Fruit fly (Drosophila melanogaster) whole organism, embryonic: ENCODE results near the gene Osi19.

Experiments used
- CG10431 ChIP-seq: fragments of 200-800 bp; sonication (Bioruptor generic); optimal IDR thresholded peaks from 3 replicates; lab custom pipeline; 2018; ENCODE audit warnings: missing biosample characterization, mild to moderate bottlenecking, missing genetic modification characterization
- CG11560 ChIP-seq: fragments of 200-800 bp; sonication (Bioruptor generic); IDR thresholded peaks from 3 replicates; pipeline ENCODE4 v1.3.6; 2022; ENCODE audit warnings: missing biosample characterization, missing genetic modification characterization
- CG13894 ChIP-seq: fragments of 200-800 bp; sonication (Bioruptor generic); optimal IDR thresholded peaks from 3 replicates; lab custom pipeline; 2018; ENCODE audit warnings: missing biosample characterization, mild to moderate bottlenecking, missing genetic modification characterization, moderate library complexity
- CG16779 ChIP-seq: fragments of 200-800 bp; sonication (Bioruptor generic); IDR thresholded peaks from 2 replicates; pipeline ENCODE4 v1.3.6; 2022; ENCODE audit warnings: missing biosample characterization, missing genetic modification characterization
- CG17186 ChIP-seq: fragments of 200-800 bp; sonication (Bioruptor generic); optimal IDR thresholded peaks from 3 replicates; lab custom pipeline; 2017; ENCODE audit warnings: missing biosample characterization, missing genetic modification reagents, missing genetic modification characterization
- CG17802 ChIP-seq: fragments of 200-800 bp; sonication (Bioruptor generic); optimal IDR thresholded peaks from 2 replicates; lab custom pipeline; 2018; ENCODE audit warnings: missing biosample characterization, mild to moderate bottlenecking, missing genetic modification characterization, moderate library complexity
- CG2199 ChIP-seq: fragments of 200-800 bp; sonication (Bioruptor generic); IDR thresholded peaks from 3 replicates; pipeline ENCODE4 v1.3.6; 2022; ENCODE audit warnings: missing biosample characterization, missing genetic modification characterization
- CG2712 ChIP-seq: fragments of 200-800 bp; optimal IDR thresholded peaks from 3 replicates; lab custom pipeline; 2019; ENCODE audit warnings: missing biosample characterization, mild to moderate bottlenecking, missing genetic modification characterization, moderate library complexity
- CG30020 ChIP-seq: fragments of 200-800 bp; optimal IDR thresholded peaks from 2 replicates; lab custom pipeline; 2019; ENCODE audit warnings: missing biosample characterization, mild to moderate bottlenecking, missing genetic modification characterization, moderate library complexity
- CG34224 ChIP-seq: fragments of 200-800 bp; sonication (Bioruptor generic); IDR thresholded peaks from 3 replicates; pipeline ENCODE4 v1.3.6; 2022; ENCODE audit warnings: missing biosample characterization, missing genetic modification characterization; ENCODE audit not compliant: partially characterized antibody
- CG3995 ChIP-seq: fragments of 200-800 bp; sonication (Bioruptor generic); optimal IDR thresholded peaks from 3 replicates; lab custom pipeline; 2016; ENCODE audit warnings: missing biosample characterization, missing genetic modification characterization
- CG4360 ChIP-seq: fragments of 200-800 bp; sonication (Bioruptor generic); IDR thresholded peaks from 2 replicates; pipeline ENCODE4 v1.3.6; 2022; ENCODE audit warnings: missing biosample characterization, missing genetic modification characterization
- CG4617 ChIP-seq: fragments of 200-800 bp; sonication (Bioruptor generic); optimal IDR thresholded peaks from 3 replicates; lab custom pipeline; 2016; ENCODE audit warnings: missing biosample characterization, missing genetic modification characterization, borderline replicate concordance
- CG6813 ChIP-seq: fragments of 200-800 bp; sonication (Bioruptor generic); optimal IDR thresholded peaks from 2 replicates; lab custom pipeline; 2017; ENCODE audit warnings: missing biosample characterization, missing genetic modification characterization, mild to moderate bottlenecking, moderate library complexity, missing genetic modification reagents
- CG7839 ChIP-seq: fragments of 200-800 bp; sonication (Bioruptor generic); optimal IDR thresholded peaks from 3 replicates; lab custom pipeline; 2018; ENCODE audit warnings: missing biosample characterization, mild to moderate bottlenecking, missing genetic modification characterization, moderate library complexity
- CG7963 ChIP-seq: fragments of 200-800 bp; sonication (Bioruptor generic); IDR thresholded peaks from 3 replicates; pipeline ENCODE4 v1.3.6; 2022; ENCODE audit warnings: missing biosample characterization, missing genetic modification characterization; ENCODE audit not compliant: partially characterized antibody
- CG8089 ChIP-seq: fragments of 200-800 bp; sonication (Bioruptor generic); optimal IDR thresholded peaks from 3 replicates; lab custom pipeline; 2016; ENCODE audit warnings: missing biosample characterization, missing genetic modification characterization
- CG8359 ChIP-seq: fragments of 200-800 bp; sonication (Bioruptor generic); optimal IDR thresholded peaks from 2 replicates; lab custom pipeline; 2017; ENCODE audit warnings: missing biosample characterization, mild to moderate bottlenecking, missing genetic modification characterization, borderline replicate concordance
- CG9437 ChIP-seq: fragments of 200-800 bp; sonication (Bioruptor generic); optimal IDR thresholded peaks from 2 replicates; lab custom pipeline; 2018; ENCODE audit warnings: missing biosample characterization, mild to moderate bottlenecking, missing genetic modification characterization
- CrebB ChIP-seq: fragments of 200-800 bp; sonication (Bioruptor generic); optimal IDR thresholded peaks from 3 replicates; lab custom pipeline; 2018; ENCODE audit warnings: missing biosample characterization, mild to moderate bottlenecking, missing genetic modification characterization
- Drgx ChIP-seq: fragments of 200-800 bp; sonication (Bioruptor generic); IDR thresholded peaks from 2 replicates; pipeline ENCODE4 v1.3.6; 2022; ENCODE audit warnings: missing biosample characterization, missing genetic modification characterization
- Elba2 ChIP-seq: fragments of 200-800 bp; sonication (Bioruptor generic); optimal IDR thresholded peaks from 3 replicates; lab custom pipeline; 2016; ENCODE audit warnings: missing biosample characterization, missing genetic modification characterization
- Ets97D ChIP-seq: fragments of 200-800 bp; sonication (Bioruptor generic); optimal IDR thresholded peaks from 3 replicates; lab custom pipeline; 2016; ENCODE audit warnings: missing biosample characterization, missing genetic modification characterization
- HLH3B ChIP-seq: fragments of 200-800 bp; sonication (Bioruptor generic); IDR thresholded peaks from 2 replicates; pipeline ENCODE4 v1.3.6; 2022; ENCODE audit warnings: missing biosample characterization, missing genetic modification characterization
- HLHmδ ChIP-seq: fragments of 200-800 bp; sonication (Bioruptor generic); optimal IDR thresholded peaks from 2 replicates; lab custom pipeline; 2018; ENCODE audit warnings: missing biosample characterization, mild to moderate bottlenecking, missing genetic modification characterization, moderate library complexity
- Hr39 ChIP-seq: fragments of >200 bp; optimal IDR thresholded peaks from 2 replicates; lab custom pipeline; 2017
- Jarid2 ChIP-seq: fragments of 200-800 bp; sonication (Bioruptor generic); optimal IDR thresholded peaks from 3 replicates; lab custom pipeline; 2017; ENCODE audit warnings: mild to moderate bottlenecking, missing biosample characterization, missing genetic modification reagents, missing genetic modification characterization
- MBD-R2 ChIP-seq: fragments of 200-800 bp; sonication (Bioruptor generic); IDR thresholded peaks from 2 replicates; pipeline ENCODE4 v1.3.6; 2022; ENCODE audit warnings: missing biosample characterization, missing genetic modification characterization
- MESR4 ChIP-seq: fragments of 200-800 bp; sonication (Bioruptor generic); optimal IDR thresholded peaks from 2 replicates; lab custom pipeline; 2018; ENCODE audit warnings: missing biosample characterization, mild to moderate bottlenecking, missing genetic modification characterization, moderate library complexity
- Med ChIP-seq: fragments of 200-800 bp; sonication (Bioruptor generic); peaks from one replicate; lab custom pipeline; 2016; ENCODE audit warnings: missing biosample characterization, missing genetic modification characterization, mild to moderate bottlenecking, inconsistent platforms, moderate library complexity
- Neu2 ChIP-seq: fragments of 200-800 bp; sonication (Bioruptor generic); optimal IDR thresholded peaks from 3 replicates; lab custom pipeline; 2016; ENCODE audit warnings: missing biosample characterization, missing genetic modification characterization, borderline replicate concordance
- Sin3A ChIP-seq: fragments of >200 bp; optimal IDR thresholded peaks from 2 replicates; lab custom pipeline; 2018
- br ChIP-seq: fragments of >200 bp; optimal IDR thresholded peaks from 2 replicates; lab custom pipeline; 2017
- cad ChIP-seq: fragments of >200 bp; optimal IDR thresholded peaks from 2 replicates; lab custom pipeline; 2017; ENCODE audit warnings: missing biosample characterization, missing genetic modification characterization
- chinmo ChIP-seq: fragments of 200-800 bp; sonication (Bioruptor generic); IDR thresholded peaks from 4 replicates; pipeline ENCODE4 v1.3.6; 2022; ENCODE audit warnings: missing biosample characterization, missing genetic modification characterization; ENCODE audit not compliant: partially characterized antibody
- dimm ChIP-seq: fragments of 200-800 bp; sonication (Bioruptor generic); IDR thresholded peaks from 2 replicates; pipeline ENCODE4 v1.3.6; 2022; ENCODE audit warnings: missing biosample characterization, missing genetic modification characterization
- gfzf ChIP-seq: fragments of 200-800 bp; sonication (Bioruptor generic); optimal IDR thresholded peaks from 2 replicates; lab custom pipeline; 2016; ENCODE audit warnings: missing biosample characterization, mild to moderate bottlenecking, missing genetic modification characterization, moderate library complexity
- hbn ChIP-seq: fragments of 200-800 bp; sonication (Bioruptor generic); IDR thresholded peaks from 2 replicates; pipeline ENCODE4 v1.3.6; 2022; ENCODE audit warnings: missing biosample characterization, missing genetic modification characterization; ENCODE audit not compliant: partially characterized antibody
- jumu ChIP-seq: fragments of 200-800 bp; sonication (Bioruptor generic); optimal IDR thresholded peaks from 3 replicates; lab custom pipeline; 2016; ENCODE audit warnings: missing biosample characterization, missing genetic modification characterization
- kah ChIP-seq: fragments of 200-800 bp; sonication (Bioruptor generic); optimal IDR thresholded peaks from 2 replicates; lab custom pipeline; 2018; ENCODE audit warnings: missing biosample characterization, mild to moderate bottlenecking, missing genetic modification characterization
- kni ChIP-seq: fragments of 200-800 bp; sonication (Bioruptor generic); optimal IDR thresholded peaks from 3 replicates; lab custom pipeline; 2017; ENCODE audit warnings: mild to moderate bottlenecking, missing biosample characterization, missing genetic modification reagents, missing genetic modification characterization
- otp ChIP-seq: fragments of 200-800 bp; sonication (Bioruptor generic); IDR thresholded peaks from 3 replicates; pipeline ENCODE4, ENCODE4 v1.3.6; 2022; ENCODE audit warnings: missing biosample characterization, missing genetic modification characterization
- pho ChIP-seq: fragments of 200-800 bp; sonication (Bioruptor generic); optimal IDR thresholded peaks from 2 replicates; lab custom pipeline; 2016; ENCODE audit warnings: missing biosample characterization, missing genetic modification characterization
- pros ChIP-seq: fragments of 200-800 bp; sonication (Bioruptor generic); optimal IDR thresholded peaks from 3 replicates; lab custom pipeline; 2019; ENCODE audit warnings: missing biosample characterization, mild to moderate bottlenecking, missing genetic modification characterization, moderate library complexity
- shn ChIP-seq: fragments of 200-800 bp; sonication (Bioruptor generic); optimal IDR thresholded peaks from 3 replicates; lab custom pipeline; 2016; ENCODE audit warnings: missing biosample characterization, missing genetic modification characterization
- so ChIP-seq: fragments of 200-800 bp; sonication (Bioruptor generic); IDR thresholded peaks from 3 replicates; pipeline ENCODE4 v1.3.6; 2022; ENCODE audit warnings: missing biosample characterization, missing genetic modification characterization
- stwl ChIP-seq: fragments of 200-800 bp; sonication (Bioruptor generic); optimal IDR thresholded peaks from 3 replicates; lab custom pipeline; 2018; ENCODE audit warnings: missing biosample characterization, mild to moderate bottlenecking, missing genetic modification characterization, moderate library complexity
- tap ChIP-seq: fragments of 200-800 bp; optimal IDR thresholded peaks from 3 replicates; lab custom pipeline; 2019; ENCODE audit warnings: missing biosample characterization, mild to moderate bottlenecking, missing genetic modification characterization, moderate library complexity
- tll ChIP-seq, 2 experiments: fragments of 200-800 bp in 1 of 2; fragments of >200 bp in 1 of 2; sonication (Bioruptor generic) in 1 of 2; optimal IDR thresholded peaks; 2 replicates each; lab custom pipeline; 2017 to 2019; ENCODE audit warnings: missing biosample characterization in 2 of 2, missing genetic modification characterization in 2 of 2, mild to moderate bottlenecking in 1 of 2, moderate library complexity in 1 of 2
- trem ChIP-seq: fragments of 200-800 bp; optimal IDR thresholded peaks from 3 replicates; lab custom pipeline; 2019; ENCODE audit warnings: missing biosample characterization, mild to moderate bottlenecking, missing genetic modification characterization, moderate library complexity
- z ChIP-seq: fragments of 200-800 bp; sonication (Bioruptor generic); IDR thresholded peaks from 3 replicates; pipeline ENCODE4 v1.3.6; 2022; ENCODE audit warnings: missing biosample characterization, missing genetic modification characterization

The Osi19 gene

dm6 chr3R:6350755-6351154 is 15.6 kb downstream of the Osi19 start, which contains the start of gene Pak (continued):
- TF ChIP-seq CG17186 (peak; percentile 25), gfzf (GFP tag; lab: Kevin White, UChicago) (peak; percentile 56), Sin3A (lab: Kevin White, UChicago) (peak; percentile 44), trem (tag; lab: Kevin White, UChicago) (peak; percentile 54), CG3995 (GFP tag; lab: Kevin White, UChicago) (peak; percentile 98), CG17802 (tag; lab: Kevin White, UChicago) (no peak), z (GFP tag; lab: Robert Waterston, UW) (no peak), Hr39 (no peak), stwl (tag; lab: Kevin White, UChicago) (peak; percentile 70), CG13894 (tag; lab: Kevin White, UChicago) (no peak), CG7839 (tag; lab: Kevin White, UChicago) (no peak), tap (tag; lab: Kevin White, UChicago) (no peak), CG11560 (tag; lab: Robert Waterston, UW) (peak; percentile 97), br (no peak), CG30020 (peak; percentile 57), CG7963 (GFP tag; lab: Robert Waterston, UW) (peak; percentile 89), dimm (GFP tag; lab: Robert Waterston, UW) (no peak), CG10431 (no peak), CG4360 (GFP tag; lab: Robert Waterston, UW) (no peak), hbn (GFP tag; lab: Robert Waterston, UW) (peak; percentile 89), CG4617 (peak; percentile 95), tll (GFP tag; optimal IDR thresholded peaks at IDR 0.05; lab: Kevin White, UChicago) (peak in 1 of 2 experiments; percentile 36), CG2712 (peak; percentile 36), CG8089 (GFP tag; lab: Kevin White, UChicago) (no peak), pho (no peak), CG34224 (GFP tag; lab: Robert Waterston, UW) (peak; percentile 86), Jarid2 (GFP tag; lab: Kevin White, UChicago) (no peak), shn (GFP tag; lab: Kevin White, UChicago) (no peak), kah (GFP tag; lab: Kevin White, UChicago) (no peak), HLH3B (GFP tag; lab: Robert Waterston, UW) (no peak), CG6813 (GFP tag; lab: Kevin White, UChicago) (no peak), chinmo (GFP tag; lab: Robert Waterston, UW) (peak; percentile 89; the same call in 2 of the 4 replicates)
- TF ChIP-seq, all 482 proteins: peak for 88

dm6 chr3R:6351181-6351580 is 16.0 kb downstream of the Osi19 start:
- TF ChIP-seq CG8359 (GFP tag; lab: Kevin White, UChicago) (peak; percentile 43), jumu (GFP tag; lab: Kevin White, UChicago) (no peak), cad (GFP tag; lab: Kevin White, UChicago) (peak; percentile 61), CG9437 (GFP tag; lab: Kevin White, UChicago) (peak; percentile 22), CrebB (tag; lab: Kevin White, UChicago) (no peak), kni (GFP tag; lab: Kevin White, UChicago) (peak; percentile 21), MESR4 (GFP tag; lab: Kevin White, UChicago) (peak; percentile 51), CG16779 (GFP tag; lab: Robert Waterston, UW) (0 out of 2 replicates have a peak, but pooled peaks have one; percentile 16), Ets97D (GFP tag; lab: Kevin White, UChicago) (no peak), Neu2 (GFP tag; lab: Kevin White, UChicago) (peak; percentile 39), z (GFP tag; lab: Robert Waterston, UW) (0 out of 3 replicates have a peak, but pooled peaks have one; percentile 31), HLHmδ (GFP tag; lab: Kevin White, UChicago) (peak; percentile 20), Elba2 (peak; percentile 56), Drgx (GFP tag; lab: Robert Waterston, UW) (peak; percentile 23; the same call in 1 of the 2 replicates), CG4617 (peak; percentile 72), so (GFP tag; lab: Robert Waterston, UW) (peak; percentile 44; the same call in 1 of the 3 replicates), pros (GFP tag; lab: Kevin White, UChicago) (peak; percentile 79), otp (GFP tag; lab: Robert Waterston, UW) (0 out of 3 replicates have a peak, but pooled peaks have one; percentile 4), MBD-R2 (GFP tag; lab: Robert Waterston, UW) (peak; percentile 13; the same call in 1 of the 2 replicates), Med (GFP tag; lab: Kevin White, UChicago) (peak; percentile 27), CG2199 (GFP tag; lab: Robert Waterston, UW) (peak; percentile 66; the same call in 1 of the 3 replicates)
